Fruit fly (Drosophila melanogaster) whole organism, embryonic: ENCODE results near the gene mRRF1.

Experiments used
- BEAF-32 ChIP-seq: fragments of 200-800 bp; sonication (Bioruptor generic); optimal IDR thresholded peaks from 3 replicates; lab custom pipeline; 2017; ENCODE audit warnings: missing biosample characterization, missing genetic modification characterization, mild to moderate bottlenecking, moderate library complexity, missing genetic modification reagents
- CG13287 ChIP-seq: fragments of 200-800 bp; sonication (Bioruptor generic); IDR thresholded peaks from 2 replicates; pipeline ENCODE4 v1.3.6; 2022; ENCODE audit warnings: missing biosample characterization, missing genetic modification characterization; ENCODE audit not compliant: partially characterized antibody
- CG14710 ChIP-seq: fragments of 200-800 bp; sonication (Bioruptor generic); optimal IDR thresholded peaks from 3 replicates; lab custom pipeline; 2019; ENCODE audit warnings: missing biosample characterization, mild to moderate bottlenecking, missing genetic modification characterization, moderate library complexity
- CG15514 ChIP-seq: fragments of 200-800 bp; sonication (Bioruptor generic); optimal IDR thresholded peaks from 3 replicates; lab custom pipeline; 2017; ENCODE audit warnings: missing biosample characterization, missing genetic modification characterization, mild to moderate bottlenecking, moderate library complexity, missing genetic modification reagents
- CG16779 ChIP-seq: fragments of 200-800 bp; sonication (Bioruptor generic); IDR thresholded peaks from 2 replicates; pipeline ENCODE4 v1.3.6; 2022; ENCODE audit warnings: missing biosample characterization, missing genetic modification characterization
- CG16815 ChIP-seq: fragments of 200-800 bp; sonication (Bioruptor generic); optimal IDR thresholded peaks from 3 replicates; lab custom pipeline; 2017; ENCODE audit warnings: missing biosample characterization, mild to moderate bottlenecking, missing genetic modification characterization
- CG17359 ChIP-seq: fragments of 200-800 bp; sonication (Bioruptor generic); optimal IDR thresholded peaks from 3 replicates; lab custom pipeline; 2018; ENCODE audit warnings: missing biosample characterization, mild to moderate bottlenecking, missing genetic modification characterization, moderate library complexity
- CG34224 ChIP-seq: fragments of 200-800 bp; sonication (Bioruptor generic); IDR thresholded peaks from 3 replicates; pipeline ENCODE4 v1.3.6; 2022; ENCODE audit warnings: missing biosample characterization, missing genetic modification characterization; ENCODE audit not compliant: partially characterized antibody
- CG3838 ChIP-seq: fragments of 200-800 bp; sonication (Bioruptor generic); optimal IDR thresholded peaks from 3 replicates; lab custom pipeline; 2016; ENCODE audit warnings: missing biosample characterization, missing genetic modification characterization
- CG3995 ChIP-seq: fragments of 200-800 bp; sonication (Bioruptor generic); optimal IDR thresholded peaks from 3 replicates; lab custom pipeline; 2016; ENCODE audit warnings: missing biosample characterization, missing genetic modification characterization
- CG6683 ChIP-seq: fragments of 200-800 bp; sonication (Bioruptor generic); optimal IDR thresholded peaks from 2 replicates; lab custom pipeline; 2017; ENCODE audit warnings: missing biosample characterization, mild to moderate bottlenecking, missing genetic modification characterization, missing genetic modification reagents
- CG8924 ChIP-seq: fragments of 200-800 bp; optimal IDR thresholded peaks from 3 replicates; lab custom pipeline; 2019; ENCODE audit warnings: missing biosample characterization, mild to moderate bottlenecking, missing genetic modification characterization, moderate library complexity
- CG9437 ChIP-seq: fragments of 200-800 bp; sonication (Bioruptor generic); optimal IDR thresholded peaks from 2 replicates; lab custom pipeline; 2018; ENCODE audit warnings: missing biosample characterization, mild to moderate bottlenecking, missing genetic modification characterization
- Dp ChIP-seq: fragments of 200-800 bp; sonication (Bioruptor generic); optimal IDR thresholded peaks from 2 replicates; lab custom pipeline; 2018; ENCODE audit warnings: missing biosample characterization, mild to moderate bottlenecking, missing genetic modification characterization, moderate library complexity
- E2f2 ChIP-seq: fragments of 200-800 bp; sonication (Bioruptor generic); IDR thresholded peaks from 2 replicates; pipeline ENCODE4 v1.3.6; 2022; ENCODE audit warnings: missing biosample characterization, missing genetic modification characterization
- Ets97D ChIP-seq: fragments of 200-800 bp; sonication (Bioruptor generic); optimal IDR thresholded peaks from 3 replicates; lab custom pipeline; 2016; ENCODE audit warnings: missing biosample characterization, missing genetic modification characterization
- Fer3 ChIP-seq: fragments of 200-800 bp; sonication (Bioruptor generic); optimal IDR thresholded peaks from 2 replicates; lab custom pipeline; 2018; ENCODE audit warnings: missing biosample characterization, mild to moderate bottlenecking, missing genetic modification characterization, moderate library complexity
- MBD-R2 ChIP-seq: fragments of 200-800 bp; sonication (Bioruptor generic); IDR thresholded peaks from 2 replicates; pipeline ENCODE4 v1.3.6; 2022; ENCODE audit warnings: missing biosample characterization, missing genetic modification characterization
- NC2α ChIP-seq: fragments of 200-800 bp; sonication (Bioruptor generic); optimal IDR thresholded peaks from 2 replicates; lab custom pipeline; 2016; ENCODE audit warnings: missing biosample characterization, missing genetic modification characterization
- NFAT ChIP-seq: fragments of 200-800 bp; sonication (Bioruptor generic); IDR thresholded peaks from 2 replicates; pipeline ENCODE4 v1.3.6; 2022; ENCODE audit warnings: missing biosample characterization, missing genetic modification characterization
- Pdp1 ChIP-seq, 2 experiments: fragments of 200-800 bp; sonication (Bioruptor generic); optimal IDR thresholded peaks; 3 replicates each; lab custom pipeline; 2016; ENCODE audit warnings: missing biosample characterization in 2 of 2, missing genetic modification characterization in 2 of 2, mild to moderate bottlenecking in 1 of 2, moderate library complexity in 1 of 2
- Rx ChIP-seq: fragments of 200-800 bp; sonication (Bioruptor generic); IDR thresholded peaks from 2 replicates; pipeline ENCODE4 v1.3.6; 2022; ENCODE audit warnings: missing biosample characterization, missing genetic modification characterization
- Spps ChIP-seq: fragments of 200-800 bp; sonication (Bioruptor generic); optimal IDR thresholded peaks from 2 replicates; lab custom pipeline; 2018; ENCODE audit warnings: missing biosample characterization, mild to moderate bottlenecking, missing genetic modification characterization
- Sry-β ChIP-seq: fragments of 200-800 bp; sonication (Bioruptor generic); optimal IDR thresholded peaks from 2 replicates; lab custom pipeline; 2018; ENCODE audit warnings: missing biosample characterization, mild to moderate bottlenecking, missing genetic modification characterization, moderate library complexity
- Tbp ChIP-seq: fragments of >200 bp; optimal IDR thresholded peaks from 2 replicates; lab custom pipeline; 2018; ENCODE audit warnings: missing biosample characterization, missing genetic modification characterization
- crp ChIP-seq, 2 experiments: fragments of 200-800 bp; sonication (Bioruptor generic); optimal IDR thresholded peaks; 2 replicates in 1 of 2; 3 replicates in 1 of 2; lab custom pipeline; 2017; ENCODE audit warnings: missing biosample characterization in 2 of 2, missing genetic modification characterization in 2 of 2, mild to moderate bottlenecking in 1 of 2, moderate library complexity in 1 of 2
- dati ChIP-seq: fragments of 200-800 bp; sonication (Bioruptor generic); IDR thresholded peaks from 2 replicates; pipeline ENCODE4 v1.3.6; 2022; ENCODE audit warnings: missing biosample characterization, missing genetic modification characterization
- dysf ChIP-seq: fragments of 200-800 bp; sonication (Bioruptor generic); IDR thresholded peaks from 3 replicates; pipeline ENCODE4 v1.3.6; 2022; ENCODE audit warnings: missing biosample characterization, missing genetic modification characterization
- eve ChIP-seq, 2 experiments: fragments of >200 bp; optimal IDR thresholded peaks; 2 replicates each; lab custom pipeline; 2017; ENCODE audit warnings: missing biosample characterization in 2 of 2, missing genetic modification characterization in 2 of 2
- ewg ChIP-seq: fragments of 200-800 bp; sonication (Bioruptor generic); optimal IDR thresholded peaks from 3 replicates; lab custom pipeline; 2017; ENCODE audit warnings: mild to moderate bottlenecking, missing biosample characterization, missing genetic modification reagents, missing genetic modification characterization
- exex ChIP-seq: fragments of 200-800 bp; sonication (Bioruptor generic); optimal IDR thresholded peaks from 4 replicates; lab custom pipeline; 2018; ENCODE audit warnings: missing biosample characterization, mild to moderate bottlenecking, missing genetic modification characterization, moderate library complexity
- gsb ChIP-seq: fragments of 200-800 bp; sonication (Bioruptor generic); IDR thresholded peaks from 2 replicates; pipeline ENCODE4 v1.3.6; 2022; ENCODE audit warnings: missing biosample characterization, missing genetic modification characterization
- gsb-n ChIP-seq: fragments of 200-800 bp; sonication (Bioruptor generic); optimal IDR thresholded peaks from 3 replicates; lab custom pipeline; 2018; ENCODE audit warnings: missing biosample characterization, mild to moderate bottlenecking, missing genetic modification characterization
- h ChIP-seq: fragments of >200 bp; optimal IDR thresholded peaks from 2 replicates; lab custom pipeline; 2017
- jigr1 ChIP-seq: fragments of 200-800 bp; sonication (Bioruptor generic); IDR thresholded peaks from 3 replicates; pipeline ENCODE4 v1.3.6; 2022; ENCODE audit warnings: missing biosample characterization, missing genetic modification characterization
- jing ChIP-seq: fragments of 200-800 bp; sonication (Bioruptor generic); optimal IDR thresholded peaks from 2 replicates; lab custom pipeline; 2018; ENCODE audit warnings: missing biosample characterization, mild to moderate bottlenecking, missing genetic modification characterization
- maf-S ChIP-seq: fragments of 200-800 bp; sonication (Bioruptor generic); optimal IDR thresholded peaks from 2 replicates; lab custom pipeline; 2016; ENCODE audit warnings: missing biosample characterization, missing genetic modification characterization
- pho ChIP-seq: fragments of 200-800 bp; sonication (Bioruptor generic); optimal IDR thresholded peaks from 2 replicates; lab custom pipeline; 2016; ENCODE audit warnings: missing biosample characterization, missing genetic modification characterization
- pita ChIP-seq: fragments of 200-800 bp; sonication (Bioruptor generic); optimal IDR thresholded peaks from 2 replicates; lab custom pipeline; 2017; ENCODE audit warnings: missing biosample characterization, mild to moderate bottlenecking, missing genetic modification characterization
- pum ChIP-seq: fragments of 200-800 bp; sonication (Bioruptor generic); optimal IDR thresholded peaks from 2 replicates; lab custom pipeline; 2016; ENCODE audit warnings: missing biosample characterization, missing genetic modification characterization
- so ChIP-seq: fragments of 200-800 bp; sonication (Bioruptor generic); IDR thresholded peaks from 3 replicates; pipeline ENCODE4 v1.3.6; 2022; ENCODE audit warnings: missing biosample characterization, missing genetic modification characterization
- tup ChIP-seq: fragments of 200-800 bp; sonication (Bioruptor generic); optimal IDR thresholded peaks from 2 replicates; lab custom pipeline; 2016; ENCODE audit warnings: missing biosample characterization, mild to moderate bottlenecking, missing genetic modification characterization, moderate library complexity
- wdn ChIP-seq: fragments of 200-800 bp; sonication (Bioruptor generic); IDR thresholded peaks from 2 replicates; pipeline ENCODE4 v1.3.6; 2022; ENCODE audit warnings: missing biosample characterization, missing genetic modification characterization

Gene mRRF1

dm6 chr3L:9364131-9364530 lies at the start of gene mRRF1:
Gene mRRF1, plus strand, starts transcription at chr3L:9364350.
- TF ChIP-seq E2f2 (GFP tag; lab: Robert Waterston, UW) (peak; percentile 81), eve (GFP tag; optimal IDR thresholded peaks at IDR 0.05; lab: Kevin White, UChicago) (no peak), CG9437 (GFP tag; lab: Kevin White, UChicago) (peak; percentile 99), Pdp1 (GFP tag; optimal IDR thresholded peaks at IDR 0.05; lab: Kevin White, UChicago) (peak in 1 of 2 experiments; percentile 66), jigr1 (GFP tag; lab: Robert Waterston, UW) (no peak), CG16815 (GFP tag; lab: Kevin White, UChicago) (no peak), NC2α (no peak), CG17359 (peak; percentile 76), CG3838 (no peak), pho (GFP tag; lab: Kevin White, UChicago) (no peak), CG8924 (tag; lab: Kevin White, UChicago) (no peak), gsb-n (tag; lab: Kevin White, UChicago) (peak; percentile 9), CG34224 (GFP tag; lab: Robert Waterston, UW) (peak; percentile 35; the same call in 1 of the 3 replicates), NFAT (GFP tag; lab: Robert Waterston, UW) (no peak), h (lab: Kevin White, UChicago) (no peak), tup (GFP tag; lab: Kevin White, UChicago) (no peak), crp (GFP tag; optimal IDR thresholded peaks at IDR 0.05; lab: Kevin White, UChicago) (peak in 1 of 2 experiments; percentile 80), Spps (no peak), CG13287 (GFP tag; lab: Robert Waterston, UW) (peak; percentile 36; the same call in 1 of the 2 replicates), Ets97D (GFP tag; lab: Kevin White, UChicago) (no peak), Tbp (GFP tag; lab: Kevin White, UChicago) (no peak), Rx (no peak), so (no peak), exex (tag; lab: Kevin White, UChicago) (no peak), wdn (GFP tag; lab: Robert Waterston, UW) (no peak), CG3995 (GFP tag; lab: Kevin White, UChicago) (no peak), Dp (GFP tag; lab: Kevin White, UChicago) (peak; percentile 70), dysf (no peak), dati (GFP tag; lab: Robert Waterston, UW) (no peak), maf-S (no peak), CG16779 (GFP tag; lab: Robert Waterston, UW) (no peak), CG14710 (tag; lab: Kevin White, UChicago) (no peak), Fer3 (tag; lab: Kevin White, UChicago) (no peak), ewg (GFP tag; lab: Kevin White, UChicago) (no peak), CG6683 (GFP tag; lab: Kevin White, UChicago) (no peak), MBD-R2 (GFP tag; lab: Robert Waterston, UW) (peak; percentile 41; the same call in 1 of the 2 replicates), gsb (no peak), CG15514 (GFP tag; lab: Kevin White, UChicago) (peak; percentile 40), jing (GFP tag; lab: Kevin White, UChicago) (no peak), Sry-β (GFP tag; lab: Kevin White, UChicago) (no peak), BEAF-32 (GFP tag; lab: Kevin White, UChicago) (no peak), pita (no peak), pum (GFP tag; lab: Kevin White, UChicago) (no peak)
